Fruit fly (Drosophila melanogaster) S2 (cell line): ENCODE data around the gene CG43054.
A peak's percentile ranks its signal among the peaks of the same experiment; 100 is the strongest.

Experiments
- CG8478 ChIP-seq: fragments of >200 bp; optimal IDR thresholded peaks from 2 replicates; lab custom pipeline; 2018
- CTCF ChIP-seq, 2 experiments: fragments of >200 bp; optimal IDR thresholded peaks; 2 replicates each; lab custom pipeline; 2018

DNA sequence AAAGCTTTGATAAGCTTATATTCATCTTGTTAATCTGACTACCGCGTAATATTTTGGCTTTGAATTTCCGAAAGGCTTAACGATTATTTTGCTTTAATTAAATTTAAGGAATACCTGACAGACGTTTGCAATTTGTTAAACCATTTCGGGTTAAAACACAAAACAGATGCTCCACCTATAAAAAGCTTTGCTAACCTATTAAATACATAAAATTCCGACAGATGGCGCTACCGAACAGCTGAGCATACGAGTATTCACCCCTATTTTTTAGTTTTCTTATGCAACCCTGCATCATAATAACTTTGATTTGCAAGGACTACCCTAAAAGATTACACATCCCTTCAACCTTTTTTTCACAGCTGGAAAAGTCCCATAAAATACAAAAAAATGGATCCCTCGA lies 37.8 kb upstream of the CG43054 start:
- TF ChIP-seq CG8478 (lab: Kevin White, UChicago) (no peak), CTCF (optimal IDR thresholded peaks at IDR 0.05; lab: Kevin White, UChicago) (peak; percentile 71 to 82)
